Fruit fly (Drosophila melanogaster): ENCODE measurements around the gene CG1309.

CG1309 gene

DNA sequence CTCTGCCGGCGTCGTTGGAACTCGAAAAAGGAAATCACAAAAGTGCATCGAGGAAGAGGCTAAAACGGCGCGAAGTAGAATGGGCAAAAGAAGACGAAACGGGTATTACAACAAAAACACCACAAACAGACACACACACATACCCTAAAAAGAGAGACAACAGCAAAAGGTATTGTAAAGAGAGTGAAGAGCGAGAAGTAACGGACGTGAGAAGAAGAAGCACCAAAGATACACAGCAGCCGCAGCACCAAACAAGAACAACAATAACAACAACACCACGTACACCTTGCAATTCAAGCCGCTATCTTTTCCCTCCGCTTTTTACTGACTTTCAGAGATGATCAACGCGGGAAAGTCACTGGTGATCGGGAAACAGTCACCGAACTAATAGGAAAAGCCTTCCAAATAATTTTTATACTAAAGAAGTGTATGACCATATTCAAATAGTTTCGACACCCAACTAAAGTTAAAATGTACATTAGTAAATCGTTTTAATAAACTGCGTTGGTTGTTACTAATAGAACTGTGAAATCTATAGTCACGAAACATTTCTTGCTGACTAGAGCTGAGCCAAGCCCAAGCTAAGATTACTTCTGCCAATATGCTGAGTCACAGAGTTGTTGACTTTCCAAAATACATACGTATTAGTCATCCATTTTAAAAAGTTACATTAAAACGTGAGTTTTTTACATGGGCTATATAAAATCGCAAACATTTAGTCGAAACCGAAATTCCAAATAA is 6.9 kb upstream of the CG1309 start:
- TF ChIP-seq dsx (GFP tag; optimal IDR thresholded peaks at IDR 0.05; ENCODE audit: poor library complexity, severe bottlenecking), result peak; percentile 25
- TF ChIP-seq CG6792 (GFP tag; optimal IDR thresholded peaks at IDR 0.05), result no peak
- peak; percentile 33 for TF ChIP-seq esn (GFP tag; optimal IDR thresholded peaks at IDR 0.05)
- no peak for TF ChIP-seq CG10631 (GFP tag; optimal IDR thresholded peaks at IDR 0.05)
- TF ChIP-seq Sox15 (GFP tag; optimal IDR thresholded peaks at IDR 0.05), result no peak
- TF ChIP-seq CG6163 (GFP tag; IDR thresholded peaks at IDR 0.05), result peak; percentile 53

DNA sequence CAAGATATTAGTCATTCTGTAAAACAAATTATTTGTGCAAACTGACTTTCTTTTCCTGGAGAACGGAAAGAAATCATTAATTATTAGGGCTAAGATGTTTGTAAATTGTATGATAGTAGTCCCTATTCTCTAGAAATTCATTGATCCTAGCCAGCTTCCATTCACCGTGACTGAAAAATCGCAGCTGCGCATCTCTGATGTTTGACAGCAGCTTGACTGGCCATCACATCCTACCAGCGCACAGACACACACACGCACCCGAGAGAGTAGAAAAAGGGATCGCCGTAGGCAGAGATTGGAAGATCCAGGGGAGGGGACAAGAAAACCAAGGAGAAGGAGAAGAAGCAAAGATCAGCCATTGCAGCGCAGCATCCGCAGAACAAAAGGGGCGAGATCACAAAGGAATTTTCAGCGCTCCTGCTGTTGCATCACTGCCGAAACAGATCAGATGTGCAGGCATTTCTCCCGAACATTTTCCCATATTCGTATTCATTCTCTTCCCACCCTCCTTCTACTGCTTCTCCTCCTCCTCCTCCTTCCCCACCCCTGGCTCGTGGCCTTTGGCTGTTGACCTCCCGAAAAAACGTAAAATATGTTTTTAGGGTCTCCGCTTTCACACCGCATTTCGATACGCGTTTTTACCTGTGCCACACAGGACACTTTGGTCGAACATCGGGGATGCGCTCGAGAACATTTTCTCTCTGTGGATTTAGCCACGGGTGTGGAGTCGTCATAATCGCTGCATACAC is 6.2 kb upstream of the CG1309 start:
- TF ChIP-seq vri (GFP tag; optimal IDR thresholded peaks at IDR 0.05) (peak; percentile 69), CG3919 (GFP tag; optimal IDR thresholded peaks at IDR 0.05) (peak; percentile 25), spab (GFP tag; optimal IDR thresholded peaks at IDR 0.05) (peak; percentile 16), CG3032 (tag; optimal IDR thresholded peaks at IDR 0.05) (no peak), net (GFP tag; optimal IDR thresholded peaks at IDR 0.05) (peak; percentile 30), Hr39 (GFP tag; optimal IDR thresholded peaks at IDR 0.05) (peak; percentile 23), CG10631 (GFP tag; optimal IDR thresholded peaks at IDR 0.05) (peak; percentile 30), CG4318 (GFP tag; optimal IDR thresholded peaks at IDR 0.05) (no peak), Eip78C (GFP tag) (peak; percentile 72), fd59A (GFP tag; optimal IDR thresholded peaks at IDR 0.05) (peak; percentile 25), Ets21C (GFP tag; optimal IDR thresholded peaks at IDR 0.05) (peak; percentile 9), achi (GFP tag; optimal IDR thresholded peaks at IDR 0.05) (no peak), dsx (GFP tag; optimal IDR thresholded peaks at IDR 0.05; ENCODE audit: poor library complexity, severe bottlenecking) (no peak), svp (GFP tag) (peak; percentile 95), topi (GFP tag; optimal IDR thresholded peaks at IDR 0.05) (no peak), Sox14 (GFP tag; optimal IDR thresholded peaks at IDR 0.05) (peak; percentile 53), Ets96B (tag; optimal IDR thresholded peaks at IDR 0.05) (peak; percentile 0), ss (GFP tag; optimal IDR thresholded peaks at IDR 0.05) (peak in 1 of 2 experiments; percentile 6), CG11294 (GFP tag; IDR thresholded peaks at IDR 0.05) (no peak), CG6163 (GFP tag; IDR thresholded peaks at IDR 0.05) (peak; percentile 33; the same call in 1 of the 3 replicates), CG10669 (GFP tag; optimal IDR thresholded peaks at IDR 0.05) (no peak), CG6792 (GFP tag; optimal IDR thresholded peaks at IDR 0.05) (peak; percentile 50), cyc (GFP tag; optimal IDR thresholded peaks at IDR 0.05) (no peak), CG8319 (GFP tag; optimal IDR thresholded peaks at IDR 0.05) (peak; percentile 21), acj6 (GFP tag; optimal IDR thresholded peaks at IDR 0.05) (peak; percentile 9), CG32006 (GFP tag; optimal IDR thresholded peaks at IDR 0.05) (peak; percentile 33)

DNA sequence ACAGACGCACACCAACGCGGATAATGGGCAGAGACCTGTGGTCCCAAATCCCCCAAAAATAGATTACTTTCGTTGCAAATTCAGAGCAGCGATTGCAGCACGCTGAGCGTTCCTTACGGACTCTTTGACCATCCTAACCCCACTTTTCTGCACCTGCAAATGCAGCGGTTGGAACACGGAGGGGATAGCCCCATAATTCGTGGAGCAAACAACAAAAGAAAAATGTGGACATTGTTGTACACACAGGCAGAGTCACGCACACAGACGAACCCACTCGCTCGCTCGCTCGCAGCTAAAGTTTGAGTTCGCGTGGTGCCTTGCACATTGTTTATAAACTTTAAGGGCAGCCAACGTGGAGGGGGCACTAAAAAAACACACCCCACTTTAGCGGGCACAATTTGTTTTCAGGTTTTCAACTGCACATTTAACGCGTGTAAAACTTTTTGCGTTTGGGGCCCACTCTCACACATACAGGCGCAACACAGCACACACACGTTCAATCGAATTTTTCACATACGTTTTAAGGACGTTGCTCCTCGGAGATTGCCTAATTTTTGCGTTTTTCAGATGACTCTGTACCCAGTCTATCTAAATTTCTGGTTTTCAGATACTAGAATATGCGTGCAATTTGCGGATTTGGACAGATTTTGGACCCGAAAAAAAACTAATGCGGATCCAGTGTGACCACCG is 5.5 kb upstream of the CG1309 start:
- TF ChIP-seq CG10631 (GFP tag; optimal IDR thresholded peaks at IDR 0.05) (no peak), Sox14 (GFP tag; optimal IDR thresholded peaks at IDR 0.05) (peak; percentile 38), Eip75B (GFP tag; optimal IDR thresholded peaks at IDR 0.05) (no peak), Gug (GFP tag; IDR thresholded peaks at IDR 0.05) (no peak), ss (GFP tag; optimal IDR thresholded peaks at IDR 0.05) (no peak), Eip78C (GFP tag) (peak; percentile 44), CG6163 (GFP tag; IDR thresholded peaks at IDR 0.05) (no peak), CG32006 (GFP tag; optimal IDR thresholded peaks at IDR 0.05) (no peak), dsx (GFP tag; optimal IDR thresholded peaks at IDR 0.05; ENCODE audit: poor library complexity, severe bottlenecking) (peak; percentile 66), net (GFP tag; optimal IDR thresholded peaks at IDR 0.05) (no peak), CG8119 (GFP tag; IDR thresholded peaks at IDR 0.05) (no peak), svp (GFP tag) (peak; percentile 92), CG31627 (GFP tag; optimal IDR thresholded peaks at IDR 0.05) (no peak), eg (GFP tag; IDR thresholded peaks at IDR 0.05) (no peak), fkh (GFP tag; optimal IDR thresholded peaks at IDR 0.05) (peak; percentile 73), CG16779 (tag; optimal IDR thresholded peaks at IDR 0.05) (no peak), esn (GFP tag; optimal IDR thresholded peaks at IDR 0.05) (no peak)
